Fruit fly (Drosophila melanogaster) whole organism, embryonic: ENCODE measurements around the gene PhKgamma.

Experiments
- Atf6 ChIP-seq: fragments of 200-800 bp; sonication (Bioruptor generic); IDR thresholded peaks from 2 replicates; pipeline ENCODE4 v1.3.6; 2022; ENCODE audit warnings: missing biosample characterization, missing genetic modification characterization
- Blimp-1 ChIP-seq: fragments of 200-800 bp; sonication (Bioruptor generic); optimal IDR thresholded peaks from 3 replicates; lab custom pipeline; 2018; ENCODE audit warnings: missing biosample characterization, missing genetic modification characterization, mild to moderate bottlenecking, moderate library complexity, missing genetic modification reagents
- Bteb2 ChIP-seq: fragments of 200-800 bp; sonication (Bioruptor generic); optimal IDR thresholded peaks from 2 replicates; lab custom pipeline; 2016; ENCODE audit warnings: missing biosample characterization, missing genetic modification characterization
- CG11247 ChIP-seq: fragments of 200-800 bp; sonication (Bioruptor generic); IDR thresholded peaks from 2 replicates; pipeline ENCODE4 v1.3.6; 2022; ENCODE audit warnings: missing biosample characterization, missing genetic modification characterization
- CG12071 ChIP-seq: fragments of 200-800 bp; sonication (Bioruptor generic); optimal IDR thresholded peaks from 3 replicates; lab custom pipeline; 2018; ENCODE audit warnings: missing biosample characterization, mild to moderate bottlenecking, missing genetic modification characterization
- CG14014 ChIP-seq: fragments of 200-800 bp; sonication (Bioruptor generic); IDR thresholded peaks from 2 replicates; pipeline ENCODE4 v1.3.6; 2022; ENCODE audit warnings: missing biosample characterization, missing genetic modification characterization
- CG14667 ChIP-seq: fragments of 200-800 bp; sonication (Bioruptor generic); IDR thresholded peaks from 2 replicates; pipeline ENCODE4 v1.3.6; 2022; ENCODE audit warnings: missing biosample characterization, missing genetic modification characterization
- CG16813 ChIP-seq: fragments of 200-800 bp; sonication (Bioruptor generic); IDR thresholded peaks from 3 replicates; pipeline ENCODE4 v1.3.6; 2022; ENCODE audit warnings: missing biosample characterization, missing genetic modification characterization; ENCODE audit not compliant: partially characterized antibody
- CG17359 ChIP-seq: fragments of 200-800 bp; sonication (Bioruptor generic); optimal IDR thresholded peaks from 3 replicates; lab custom pipeline; 2018; ENCODE audit warnings: missing biosample characterization, mild to moderate bottlenecking, missing genetic modification characterization, moderate library complexity
- CG17802 ChIP-seq: fragments of 200-800 bp; sonication (Bioruptor generic); optimal IDR thresholded peaks from 2 replicates; lab custom pipeline; 2018; ENCODE audit warnings: missing biosample characterization, mild to moderate bottlenecking, missing genetic modification characterization, moderate library complexity
- CG18262 ChIP-seq: fragments of 200-800 bp; optimal IDR thresholded peaks from 3 replicates; lab custom pipeline; 2019; ENCODE audit warnings: missing biosample characterization, mild to moderate bottlenecking, missing genetic modification characterization, moderate library complexity
- CG2199 ChIP-seq: fragments of 200-800 bp; sonication (Bioruptor generic); IDR thresholded peaks from 3 replicates; pipeline ENCODE4 v1.3.6; 2022; ENCODE audit warnings: missing biosample characterization, missing genetic modification characterization
- CG30431 ChIP-seq: fragments of 200-800 bp; sonication (Bioruptor generic); optimal IDR thresholded peaks from 2 replicates; lab custom pipeline; 2017; ENCODE audit warnings: missing biosample characterization, missing genetic modification characterization
- CG3281 ChIP-seq: fragments of 200-800 bp; sonication (Bioruptor generic); optimal IDR thresholded peaks from 3 replicates; lab custom pipeline; 2017; ENCODE audit warnings: missing biosample characterization, mild to moderate bottlenecking, missing genetic modification characterization
- CG6654 ChIP-seq: fragments of 200-800 bp; sonication (Bioruptor generic); optimal IDR thresholded peaks from 2 replicates; lab custom pipeline; 2017; ENCODE audit warnings: missing biosample characterization, mild to moderate bottlenecking, missing genetic modification characterization
- CG6683 ChIP-seq: fragments of 200-800 bp; sonication (Bioruptor generic); optimal IDR thresholded peaks from 2 replicates; lab custom pipeline; 2017; ENCODE audit warnings: missing biosample characterization, mild to moderate bottlenecking, missing genetic modification characterization, missing genetic modification reagents
- CG6689 ChIP-seq: fragments of 200-800 bp; sonication (Bioruptor generic); IDR thresholded peaks from 2 replicates; pipeline ENCODE4 v1.3.6; 2022; ENCODE audit warnings: missing biosample characterization, missing genetic modification characterization
- CG8281 ChIP-seq: fragments of 200-800 bp; sonication (Bioruptor generic); optimal IDR thresholded peaks from 2 replicates; lab custom pipeline; 2018; ENCODE audit warnings: missing biosample characterization, mild to moderate bottlenecking, missing genetic modification characterization, moderate library complexity
- CG8388 ChIP-seq: fragments of 200-800 bp; sonication (Bioruptor generic); optimal IDR thresholded peaks from 2 replicates; lab custom pipeline; 2019; ENCODE audit warnings: missing biosample characterization, mild to moderate bottlenecking, missing genetic modification characterization, moderate library complexity
- CG9437 ChIP-seq: fragments of 200-800 bp; sonication (Bioruptor generic); optimal IDR thresholded peaks from 2 replicates; lab custom pipeline; 2018; ENCODE audit warnings: missing biosample characterization, mild to moderate bottlenecking, missing genetic modification characterization
- Dek ChIP-seq: fragments of 200-800 bp; sonication (Bioruptor generic); optimal IDR thresholded peaks from 3 replicates; lab custom pipeline; 2019; ENCODE audit warnings: missing biosample characterization, mild to moderate bottlenecking, missing genetic modification characterization, moderate library complexity
- Fer2 ChIP-seq: fragments of 200-800 bp; sonication (Bioruptor generic); optimal IDR thresholded peaks from 2 replicates; lab custom pipeline; 2018; ENCODE audit warnings: missing biosample characterization, mild to moderate bottlenecking, missing genetic modification characterization, moderate library complexity
- Mrtf ChIP-seq: fragments of 200-800 bp; sonication (Bioruptor generic); IDR thresholded peaks from 3 replicates; pipeline ENCODE4 v1.3.6; 2022; ENCODE audit warnings: missing biosample characterization, missing genetic modification characterization
- NC2α ChIP-seq: fragments of 200-800 bp; sonication (Bioruptor generic); optimal IDR thresholded peaks from 2 replicates; lab custom pipeline; 2016; ENCODE audit warnings: missing biosample characterization, missing genetic modification characterization
- Opbp ChIP-seq: fragments of 200-800 bp; sonication (Bioruptor generic); IDR thresholded peaks from 3 replicates; pipeline ENCODE4 v1.3.6; 2022; ENCODE audit warnings: missing biosample characterization, missing genetic modification characterization; ENCODE audit not compliant: partially characterized antibody
- Optix ChIP-seq: fragments of 200-800 bp; sonication (Bioruptor generic); IDR thresholded peaks from 3 replicates; pipeline ENCODE4 v1.3.6; 2022; ENCODE audit warnings: missing biosample characterization, missing genetic modification characterization
- Poxn ChIP-seq: fragments of 200-800 bp; sonication (Bioruptor generic); IDR thresholded peaks from 2 replicates; pipeline ENCODE4 v1.3.6; 2022; ENCODE audit warnings: missing biosample characterization, missing genetic modification characterization
- Ravus ChIP-seq: fragments of 200-800 bp; sonication (Bioruptor generic); IDR thresholded peaks from 2 replicates; pipeline ENCODE4 v1.3.6; 2022; ENCODE audit warnings: missing biosample characterization, missing genetic modification characterization
- Side ChIP-seq: fragments of 200-800 bp; sonication (Bioruptor generic); optimal IDR thresholded peaks from 2 replicates; lab custom pipeline; 2016; ENCODE audit warnings: missing biosample characterization, missing genetic modification characterization
- al ChIP-seq: fragments of 200-800 bp; sonication (Bioruptor generic); IDR thresholded peaks from 2 replicates; pipeline ENCODE4 v1.3.6; 2022; ENCODE audit warnings: missing biosample characterization, missing genetic modification characterization
- aop ChIP-seq: fragments of 200-800 bp; sonication (Bioruptor generic); IDR thresholded peaks from 2 replicates; pipeline ENCODE4 v1.3.6; 2022; ENCODE audit warnings: missing biosample characterization, missing genetic modification characterization
- cad ChIP-seq: fragments of >200 bp; optimal IDR thresholded peaks from 2 replicates; lab custom pipeline; 2017; ENCODE audit warnings: missing biosample characterization, missing genetic modification characterization
- cg ChIP-seq: fragments of 200-800 bp; sonication (Bioruptor generic); optimal IDR thresholded peaks from 3 replicates; lab custom pipeline; 2019; ENCODE audit warnings: missing biosample characterization, mild to moderate bottlenecking, missing genetic modification characterization, moderate library complexity
- chm ChIP-seq: fragments of 200-800 bp; sonication (Bioruptor generic); IDR thresholded peaks from 2 replicates; pipeline ENCODE4 v1.3.6; 2022; ENCODE audit warnings: missing biosample characterization, missing genetic modification characterization
- chn ChIP-seq: fragments of 200-800 bp; sonication (Bioruptor generic); optimal IDR thresholded peaks from 2 replicates; lab custom pipeline; 2016; ENCODE audit warnings: missing biosample characterization, missing genetic modification characterization
- crol ChIP-seq: fragments of 200-800 bp; sonication (Bioruptor generic); IDR thresholded peaks from 2 replicates; pipeline ENCODE4 v1.3.6; 2022; ENCODE audit warnings: missing biosample characterization, missing genetic modification characterization
- dm ChIP-seq: fragments of 200-800 bp; sonication (Bioruptor generic); optimal IDR thresholded peaks from 3 replicates; lab custom pipeline; 2016; ENCODE audit warnings: missing biosample characterization, missing genetic modification characterization
- dmrt99B ChIP-seq: fragments of 200-800 bp; sonication (Bioruptor generic); optimal IDR thresholded peaks from 2 replicates; lab custom pipeline; 2018; ENCODE audit warnings: missing biosample characterization, mild to moderate bottlenecking, missing genetic modification characterization, moderate library complexity
- ewg ChIP-seq: fragments of 200-800 bp; sonication (Bioruptor generic); optimal IDR thresholded peaks from 3 replicates; lab custom pipeline; 2017; ENCODE audit warnings: mild to moderate bottlenecking, missing biosample characterization, missing genetic modification reagents, missing genetic modification characterization
- fd96Cb ChIP-seq: fragments of 200-800 bp; sonication (Bioruptor generic); optimal IDR thresholded peaks from 2 replicates; lab custom pipeline; 2018; ENCODE audit warnings: missing biosample characterization, mild to moderate bottlenecking, missing genetic modification characterization, moderate library complexity
- gcm2 ChIP-seq: fragments of 200-800 bp; sonication (Bioruptor generic); optimal IDR thresholded peaks from 2 replicates; lab custom pipeline; 2016; ENCODE audit warnings: missing biosample characterization, missing genetic modification characterization
- gsb ChIP-seq: fragments of 200-800 bp; sonication (Bioruptor generic); IDR thresholded peaks from 2 replicates; pipeline ENCODE4 v1.3.6; 2022; ENCODE audit warnings: missing biosample characterization, missing genetic modification characterization
- onecut ChIP-seq: fragments of 200-800 bp; sonication (Bioruptor generic); IDR thresholded peaks from 2 replicates; pipeline ENCODE4 v1.3.6; 2022; ENCODE audit warnings: missing biosample characterization, missing genetic modification characterization
- pita ChIP-seq: fragments of 200-800 bp; sonication (Bioruptor generic); optimal IDR thresholded peaks from 2 replicates; lab custom pipeline; 2017; ENCODE audit warnings: missing biosample characterization, mild to moderate bottlenecking, missing genetic modification characterization
- row ChIP-seq: fragments of 200-800 bp; sonication (Bioruptor generic); IDR thresholded peaks from 3 replicates; pipeline ENCODE4 v1.3.6; 2022; ENCODE audit warnings: missing biosample characterization, missing genetic modification characterization
- sna ChIP-seq: fragments of 200-800 bp; sonication (Bioruptor generic); IDR thresholded peaks from 2 replicates; pipeline ENCODE4 v1.3.6; 2022; ENCODE audit warnings: missing biosample characterization, missing genetic modification characterization; ENCODE audit not compliant: partially characterized antibody
- sob ChIP-seq: fragments of 200-800 bp; sonication (Bioruptor generic); IDR thresholded peaks from 2 replicates; pipeline ENCODE4 v1.3.6; 2022; ENCODE audit warnings: missing biosample characterization, missing genetic modification characterization
- ssp ChIP-seq: fragments of 200-800 bp; sonication (Bioruptor generic); IDR thresholded peaks from 2 replicates; pipeline ENCODE4 v1.3.6; 2022; ENCODE audit warnings: missing biosample characterization, missing genetic modification characterization
- stc ChIP-seq: fragments of 200-800 bp; sonication (Bioruptor generic); IDR thresholded peaks from 2 replicates; pipeline ENCODE4 v1.3.6; 2022; ENCODE audit warnings: missing biosample characterization, missing genetic modification characterization
- tll ChIP-seq, 2 experiments: fragments of 200-800 bp in 1 of 2; fragments of >200 bp in 1 of 2; sonication (Bioruptor generic) in 1 of 2; optimal IDR thresholded peaks; 2 replicates each; lab custom pipeline; 2017 to 2019; ENCODE audit warnings: missing biosample characterization in 2 of 2, missing genetic modification characterization in 2 of 2, mild to moderate bottlenecking in 1 of 2, moderate library complexity in 1 of 2
- tna ChIP-seq: fragments of 200-800 bp; sonication (Bioruptor generic); IDR thresholded peaks from 2 replicates; pipeline ENCODE4 v1.3.6; 2022; ENCODE audit warnings: missing biosample characterization, missing genetic modification characterization; ENCODE audit not compliant: partially characterized antibody
- yki ChIP-seq: fragments of >200 bp; optimal IDR thresholded peaks from 3 replicates; lab custom pipeline; 2018

Gene PhKgamma

DNA sequence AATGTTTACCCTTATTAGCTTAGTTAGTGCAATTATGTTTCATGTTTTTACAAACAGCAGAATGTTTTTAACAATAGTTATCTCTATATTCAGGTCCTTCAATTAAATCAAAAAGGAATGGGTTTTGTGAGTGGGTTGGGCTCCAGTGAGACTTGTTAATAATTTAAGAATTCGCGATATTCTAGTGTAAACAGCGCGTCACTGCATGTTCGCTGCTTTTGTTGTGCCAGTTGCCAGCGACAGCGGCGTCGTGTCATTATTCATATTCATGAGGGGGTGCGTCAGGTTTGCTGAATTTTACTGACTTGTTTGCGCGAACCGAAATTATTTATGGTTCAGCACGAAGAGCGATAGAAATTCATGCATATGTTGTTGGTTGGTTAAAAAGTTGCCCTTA lies 20.3 kb downstream of the PhKgamma start, which contains the start of gene Amun (continued):
- no peak for TF ChIP-seq chn
- TF ChIP-seq ewg (GFP tag; lab: Kevin White, UChicago): peak; percentile 6
- no peak for TF ChIP-seq Bteb2 (GFP tag; lab: Kevin White, UChicago)
- TF ChIP-seq fd96Cb (tag; lab: Kevin White, UChicago): no peak
- 0 out of 2 replicates have a peak, but pooled peaks have one; percentile 17 for TF ChIP-seq Poxn (GFP tag; lab: Robert Waterston, UW)
- no peak for TF ChIP-seq Dek (tag; lab: Kevin White, UChicago)
- peak; percentile 28 for TF ChIP-seq sob (GFP tag; lab: Robert Waterston, UW)
- peak; percentile 58; the same call in 2 of the 3 replicates for TF ChIP-seq Mrtf (GFP tag; lab: Robert Waterston, UW)
- TF ChIP-seq tll (GFP tag; optimal IDR thresholded peaks at IDR 0.05; lab: Kevin White, UChicago): no peak
- no peak for TF ChIP-seq gcm2 (GFP tag; lab: Kevin White, UChicago)
- no peak for TF ChIP-seq Optix (GFP tag; lab: Robert Waterston, UW)
- TF ChIP-seq onecut (GFP tag; lab: Robert Waterston, UW): no peak
- TF ChIP-seq al (GFP tag; lab: Robert Waterston, UW): peak; percentile 54
- no peak for TF ChIP-seq CG2199 (GFP tag; lab: Robert Waterston, UW)
- peak; percentile 46; the same call in 1 of the 2 replicates for TF ChIP-seq ssp (GFP tag; lab: Robert Waterston, UW)
- TF ChIP-seq gsb (GFP tag; lab: Robert Waterston, UW): no peak
- TF ChIP-seq CG8281 (tag; lab: Kevin White, UChicago): no peak
- TF ChIP-seq Ravus (GFP tag; lab: Robert Waterston, UW): no peak
- no peak for TF ChIP-seq Opbp (GFP tag; lab: Robert Waterston, UW)
- no peak for TF ChIP-seq NC2α (GFP tag; lab: Kevin White, UChicago)
- no peak for TF ChIP-seq Atf6 (GFP tag; lab: Robert Waterston, UW)
- no peak; the same call in 1 of the 2 replicates for TF ChIP-seq CG14014
- no peak for TF ChIP-seq dmrt99B (tag; lab: Kevin White, UChicago)
- TF ChIP-seq pita: no peak
- TF ChIP-seq Blimp-1 (GFP tag; lab: Kevin White, UChicago): no peak
- no peak for TF ChIP-seq crol (GFP tag; lab: Robert Waterston, UW)
- no peak for TF ChIP-seq stc (GFP tag; lab: Robert Waterston, UW)
- TF ChIP-seq CG6654 (GFP tag; lab: Kevin White, UChicago): no peak
- TF ChIP-seq sna (GFP tag; lab: Robert Waterston, UW): no peak
- no peak for TF ChIP-seq cad
- no peak for TF ChIP-seq CG17359
- TF ChIP-seq CG14667 (GFP tag; lab: Robert Waterston, UW): no peak
- peak; percentile 39; the same call in 1 of the 2 replicates for TF ChIP-seq CG11247
- TF ChIP-seq dm (GFP tag; lab: Kevin White, UChicago): no peak
- no peak for TF ChIP-seq Fer2 (tag; lab: Kevin White, UChicago)
- no peak for TF ChIP-seq cg
- TF ChIP-seq CG17802: peak; percentile 7
- no peak for TF ChIP-seq CG18262 (tag; lab: Kevin White, UChicago)
- TF ChIP-seq chm (GFP tag; lab: Robert Waterston, UW): no peak
- TF ChIP-seq tna (GFP tag; lab: Robert Waterston, UW): no peak
- TF ChIP-seq CG12071 (GFP tag; lab: Kevin White, UChicago): peak; percentile 31
- no peak for TF ChIP-seq CG9437
- TF ChIP-seq CG16813: no peak
- no peak for TF ChIP-seq yki
- TF ChIP-seq aop (GFP tag; lab: Robert Waterston, UW): no peak
- no peak for TF ChIP-seq CG6689 (GFP tag; lab: Robert Waterston, UW)
- no peak for TF ChIP-seq CG8388
- TF ChIP-seq row: no peak; the same call in 2 of the 3 replicates
- TF ChIP-seq CG30431 (GFP tag; lab: Kevin White, UChicago): no peak
- TF ChIP-seq Side (GFP tag; lab: Kevin White, UChicago): no peak
- TF ChIP-seq CG3281 (GFP tag; lab: Kevin White, UChicago): peak; percentile 36
- no peak for TF ChIP-seq CG6683 (GFP tag; lab: Kevin White, UChicago)
